Fruit fly (Drosophila melanogaster): ENCODE data around the gene CG1394.

Gene CG1394

dm6 chrX:11153826-11154510, 16.5 kb downstream of the CG1394 start, which contains the start of the genes rtv and Dlic (continued):
- TF ChIP-seq CG34376 (GFP tag; optimal IDR thresholded peaks at IDR 0.05): no peak
- TF ChIP-seq CG43689 (GFP tag; IDR thresholded peaks at IDR 0.05): no peak
- TF ChIP-seq esg (GFP tag; conservative IDR thresholded peaks at IDR 0.05): no peak
- no peak for TF ChIP-seq Neu2 (GFP tag; optimal IDR thresholded peaks at IDR 0.05; ENCODE audit: borderline replicate concordance)
- peak; percentile 86 for TF ChIP-seq CG9797 (GFP tag; optimal IDR thresholded peaks at IDR 0.05)
- TF ChIP-seq Fer3 (tag; optimal IDR thresholded peaks at IDR 0.05): no peak
- no peak for TF ChIP-seq crp (GFP tag; optimal IDR thresholded peaks at IDR 0.05)
- TF ChIP-seq zen2 (GFP tag; IDR thresholded peaks at IDR 0.05; ENCODE audit: partially characterized antibody): peak; percentile 22; the same call in 1 of the 3 replicates
- TF ChIP-seq Hr78 (GFP tag; optimal IDR thresholded peaks at IDR 0.05): no peak
- peak; percentile 46 for TF ChIP-seq trem (tag; optimal IDR thresholded peaks at IDR 0.05)
- TF ChIP-seq CG7839 (tag; optimal IDR thresholded peaks at IDR 0.05): peak; percentile 15
- TF ChIP-seq disco-r (GFP tag; optimal IDR thresholded peaks at IDR 0.05): no peak
- no peak for TF ChIP-seq pros (GFP tag; optimal IDR thresholded peaks at IDR 0.05)
- no peak for TF ChIP-seq CG12071 (GFP tag; optimal IDR thresholded peaks at IDR 0.05)
- peak; percentile 29 for TF ChIP-seq az2 (GFP tag; optimal IDR thresholded peaks at IDR 0.05)
- TF ChIP-seq CG7963 (GFP tag; IDR thresholded peaks at IDR 0.05; ENCODE audit: partially characterized antibody): no peak; the same call in 2 of the 3 replicates
- peak; percentile 13 to 95 for TF ChIP-seq Pdp1 (GFP tag; optimal IDR thresholded peaks at IDR 0.05)
- TF ChIP-seq trh (GFP tag; optimal IDR thresholded peaks at IDR 0.05): no peak
- TF ChIP-seq sna (GFP tag; IDR thresholded peaks at IDR 0.05; ENCODE audit: partially characterized antibody): peak; percentile 73; the same call in 1 of the 2 replicates
- no peak for TF ChIP-seq CG8944 (GFP tag; optimal IDR thresholded peaks at IDR 0.05)
- no peak for TF ChIP-seq her (GFP tag; optimal IDR thresholded peaks at IDR 0.05)
- TF ChIP-seq CG34422 (GFP tag; IDR thresholded peaks at IDR 0.05): no peak
- TF ChIP-seq HmgD (GFP tag; optimal IDR thresholded peaks at IDR 0.05): peak; percentile 21
- TF ChIP-seq wor (GFP tag; IDR thresholded peaks at IDR 0.05): no peak
- TF ChIP-seq Dp (GFP tag; optimal IDR thresholded peaks at IDR 0.05): peak; percentile 50
- TF ChIP-seq crc (GFP tag; optimal IDR thresholded peaks at IDR 0.05): no peak
- TF ChIP-seq CG2678 (tag; optimal IDR thresholded peaks at IDR 0.05): peak; percentile 3
- TF ChIP-seq HLH4C (GFP tag; IDR thresholded peaks at IDR 0.05; ENCODE audit: partially characterized antibody): peak; percentile 62
- TF ChIP-seq bcd (GFP tag; optimal IDR thresholded peaks at IDR 0.05): peak; percentile 16
- TF ChIP-seq kah (GFP tag; optimal IDR thresholded peaks at IDR 0.05): no peak
- no peak for TF ChIP-seq CG17912 (GFP tag; optimal IDR thresholded peaks at IDR 0.05)
- peak; percentile 6 for TF ChIP-seq CG33557 (GFP tag; optimal IDR thresholded peaks at IDR 0.05)
- no peak for TF ChIP-seq CG1529 (GFP tag; optimal IDR thresholded peaks at IDR 0.05)
- TF ChIP-seq en (GFP tag; optimal IDR thresholded peaks at IDR 0.05): no peak
- TF ChIP-seq CG10431 (GFP tag; optimal IDR thresholded peaks at IDR 0.05): no peak
- TF ChIP-seq ac (GFP tag; optimal IDR thresholded peaks at IDR 0.05): no peak
- TF ChIP-seq lov (optimal IDR thresholded peaks at IDR 0.05): no peak
- no peak for TF ChIP-seq lov (GFP tag; IDR thresholded peaks at IDR 0.05)
- TF ChIP-seq CG6813 (GFP tag; optimal IDR thresholded peaks at IDR 0.05): no peak
- no peak for TF ChIP-seq toy (GFP tag; IDR thresholded peaks at IDR 0.05)
- TF ChIP-seq CG10321 (GFP tag; IDR thresholded peaks at IDR 0.05): no peak
- no peak for TF ChIP-seq pho (GFP tag; optimal IDR thresholded peaks at IDR 0.05)
- TF ChIP-seq CG4282 (GFP tag; optimal IDR thresholded peaks at IDR 0.05): no peak
- TF ChIP-seq CG9609 (GFP tag; optimal IDR thresholded peaks at IDR 0.05): no peak
- no peak for TF ChIP-seq Hey (tag; optimal IDR thresholded peaks at IDR 0.05)
- TF ChIP-seq CG5180 (GFP tag; optimal IDR thresholded peaks at IDR 0.05): no peak
- TF ChIP-seq Max (GFP tag; optimal IDR thresholded peaks at IDR 0.05): no peak
- TF ChIP-seq CG15514 (GFP tag; optimal IDR thresholded peaks at IDR 0.05): peak; percentile 48
- TF ChIP-seq slou (GFP tag; optimal IDR thresholded peaks at IDR 0.05): no peak
